Worm (Caenorhabditis elegans): ENCODE data around the gene Y75B12B.10.

DNA sequence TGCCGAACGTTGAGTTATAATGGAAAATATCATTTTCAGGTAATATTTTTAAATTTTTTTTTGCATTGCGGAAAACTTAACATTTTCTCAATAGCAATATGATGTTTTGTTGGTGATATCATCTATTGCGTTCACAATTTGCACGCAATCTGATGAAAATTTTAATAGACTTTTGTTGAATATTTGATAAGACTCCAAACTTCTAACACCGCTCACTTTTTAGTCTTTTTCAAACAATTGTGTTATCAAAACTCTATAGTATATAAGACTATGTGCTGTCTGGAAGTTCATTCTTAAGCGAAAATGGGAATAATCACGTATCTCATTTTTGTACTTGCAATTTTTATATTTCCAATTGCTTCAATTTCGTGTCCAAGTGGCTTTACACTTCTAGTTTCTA is 24.4 kb upstream of the Y75B12B.10 start, which contains the start of gene clec-47:
- no peak for TF ChIP-seq unc-62 (GFP tag; optimal IDR thresholded peaks at IDR 0.05)
- TF ChIP-seq bed-3 (GFP tag; optimal IDR thresholded peaks at IDR 0.05) = no peak
- no peak for TF ChIP-seq nhr-237 (tag; optimal IDR thresholded peaks at IDR 0.05)
- TF ChIP-seq unc-39 (tag; optimal IDR thresholded peaks at IDR 0.05) = no peak
- no peak for TF ChIP-seq pha-4 (tag; optimal IDR thresholded peaks at IDR 0.05)
- TF ChIP-seq elt-3 (tag; optimal IDR thresholded peaks at IDR 0.05) = no peak
- TF ChIP-seq tbx-8 (GFP tag; optimal IDR thresholded peaks at IDR 0.05) = no peak
- TF ChIP-seq nhr-12 (tag; optimal IDR thresholded peaks at IDR 0.05) = no peak
- no peak for TF ChIP-seq lin-13 (tag; optimal IDR thresholded peaks at IDR 0.05)
- no peak for TF ChIP-seq drap-1 (GFP tag; optimal IDR thresholded peaks at IDR 0.05)
- no peak for TF ChIP-seq M03D4.4 (tag; optimal IDR thresholded peaks at IDR 0.05)
- no peak for TF ChIP-seq snpc-4 (tag; optimal IDR thresholded peaks at IDR 0.05)
- TF ChIP-seq nhr-28 (tag; optimal IDR thresholded peaks at IDR 0.05) = no peak
- TF ChIP-seq nhr-2 (tag; optimal IDR thresholded peaks at IDR 0.05) = no peak
